Comparison of ENCODE assay signal across 5 fruit fly cellular contexts in genomic region chrX:21306485-21307142, dm6.
TF ChIP-seq lines count a peak whose summit lies in the region.

TSS of gene Abca3 (minus strand) at chrX:21306665.

- no peak for TF ChIP-seq CTCF in whole organism, embryonic (GFP tag; optimal IDR thresholded peaks at IDR 0.05; lab: Kevin White, UChicago)

TF ChIP-seq in whole organism, adult, 20 proteins besides CTCF, POLR2A, EP300 and RAD21 (continues in another document):
- TF ChIP-seq CG7101 (tag; optimal IDR thresholded peaks at IDR 0.05; lab: Kevin White, UChicago) (peak; percentile 79), CG5204 (GFP tag; optimal IDR thresholded peaks at IDR 0.05; lab: Kevin White, UChicago) (peak; percentile 60), Crg-1 (GFP tag; optimal IDR thresholded peaks at IDR 0.05; lab: Kevin White, UChicago) (peak; percentile 59), toe (GFP tag; optimal IDR thresholded peaks at IDR 0.05; lab: Kevin White, UChicago) (peak; percentile 63), tj (GFP tag; optimal IDR thresholded peaks at IDR 0.05; lab: Kevin White, UChicago) (peak; percentile 33), CG33017 (tag; optimal IDR thresholded peaks at IDR 0.05; lab: Kevin White, UChicago) (peak; percentile 54), Mnt (GFP tag; optimal IDR thresholded peaks at IDR 0.05; lab: Kevin White, UChicago) (peak; percentile 44), cic (GFP tag; optimal IDR thresholded peaks at IDR 0.05; lab: Kevin White, UChicago) (no peak), CG14711 (tag; optimal IDR thresholded peaks at IDR 0.05; lab: Kevin White, UChicago) (peak; percentile 70), CG7045 (GFP tag; optimal IDR thresholded peaks at IDR 0.05; lab: Kevin White, UChicago) (peak; percentile 33), CG1620 (GFP tag; optimal IDR thresholded peaks at IDR 0.05; lab: Kevin White, UChicago) (peak; percentile 66), Hr96 (GFP tag; optimal IDR thresholded peaks at IDR 0.05; lab: Kevin White, UChicago) (peak; percentile 70), CG12768 (GFP tag; optimal IDR thresholded peaks at IDR 0.05; lab: Kevin White, UChicago) (peak; percentile 45), CG11617 (GFP tag; optimal IDR thresholded peaks at IDR 0.05; lab: Kevin White, UChicago) (peak; percentile 66), Clk (GFP tag; optimal IDR thresholded peaks at IDR 0.05; lab: Kevin White, UChicago) (no peak), kay (GFP tag; lab: Kevin White, UChicago; ENCODE audit: borderline replicate concordance) (peak; percentile 78), ovo (GFP tag; optimal IDR thresholded peaks at IDR 0.05; lab: Kevin White, UChicago) (peak; percentile 51), bab1 (GFP tag; optimal IDR thresholded peaks at IDR 0.05; lab: Kevin White, UChicago) (peak; percentile 59)

TF ChIP-seq in whole organism, embryonic, 481 proteins besides CTCF, POLR2A, EP300 and RAD21 (continues in another document):
- TF ChIP-seq sug (tag; optimal IDR thresholded peaks at IDR 0.05; lab: Kevin White, UChicago) (peak; percentile 83), TFAM (GFP tag; optimal IDR thresholded peaks at IDR 0.05; lab: Kevin White, UChicago) (no peak), Dip2 (GFP tag; IDR thresholded peaks at IDR 0.05; lab: Robert Waterston, UW) (no peak), kah (GFP tag; optimal IDR thresholded peaks at IDR 0.05; lab: Kevin White, UChicago) (peak; percentile 11), fd3F (GFP tag; optimal IDR thresholded peaks at IDR 0.05; lab: Kevin White, UChicago) (peak; percentile 49), B-H1 (GFP tag; IDR thresholded peaks at IDR 0.05; lab: Robert Waterston, UW) (no peak), chn (GFP tag; optimal IDR thresholded peaks at IDR 0.05; lab: Kevin White, UChicago) (no peak), ftz-f1 (GFP tag; optimal IDR thresholded peaks at IDR 0.05; lab: Kevin White, UChicago) (peak; percentile 55), CG13424 (tag; optimal IDR thresholded peaks at IDR 0.05; lab: Kevin White, UChicago) (peak; percentile 78), ATbp (GFP tag; optimal IDR thresholded peaks at IDR 0.05; lab: Kevin White, UChicago) (no peak), hbn (GFP tag; IDR thresholded peaks at IDR 0.05; lab: Robert Waterston, UW; ENCODE audit: partially characterized antibody) (no peak), chm (GFP tag; IDR thresholded peaks at IDR 0.05; lab: Robert Waterston, UW) (peak; percentile 40; the same call in 1 of the 2 replicates), unpg (GFP tag; optimal IDR thresholded peaks at IDR 0.05; lab: Kevin White, UChicago) (peak; percentile 65), CG15269 (tag; optimal IDR thresholded peaks at IDR 0.05; lab: Kevin White, UChicago) (peak; percentile 69), CG1792 (GFP tag; optimal IDR thresholded peaks at IDR 0.05; lab: Kevin White, UChicago) (no peak), ac (GFP tag; optimal IDR thresholded peaks at IDR 0.05; lab: Kevin White, UChicago) (no peak), CG12769 (tag; optimal IDR thresholded peaks at IDR 0.05; lab: Kevin White, UChicago) (peak; percentile 65), CG9932 (GFP tag; IDR thresholded peaks at IDR 0.05; lab: Robert Waterston, UW) (peak; percentile 78), CG12236 (GFP tag; optimal IDR thresholded peaks at IDR 0.05; lab: Kevin White, UChicago) (peak; percentile 33)

TF ChIP-seq in whole organism, prepupa, 60 proteins besides CTCF, POLR2A, EP300 and RAD21 (continues in another document):
- peak; percentile 7 for TF ChIP-seq Hr39 (GFP tag; optimal IDR thresholded peaks at IDR 0.05; lab: Kevin White, UChicago)
- no peak for TF ChIP-seq CG10669 (GFP tag; optimal IDR thresholded peaks at IDR 0.05; lab: Kevin White, UChicago)
- 0 out of 2 replicates have a peak, but pooled peaks have one; percentile 17 for TF ChIP-seq CG15336 (GFP tag; IDR thresholded peaks at IDR 0.05; lab: Robert Waterston, UW)
- no peak for TF ChIP-seq CG10631 (GFP tag; optimal IDR thresholded peaks at IDR 0.05; lab: Kevin White, UChicago)
- TF ChIP-seq Hr38 (GFP tag; optimal IDR thresholded peaks at IDR 0.05; lab: Kevin White, UChicago) = no peak
- no peak for TF ChIP-seq net (GFP tag; optimal IDR thresholded peaks at IDR 0.05; lab: Kevin White, UChicago)
- no peak for TF ChIP-seq CG32006 (GFP tag; optimal IDR thresholded peaks at IDR 0.05; lab: Kevin White, UChicago)
- peak in 1 of 2 experiments; percentile 23 for TF ChIP-seq salr (GFP tag; optimal IDR thresholded peaks at IDR 0.05; lab: Kevin White, UChicago)
- no peak for TF ChIP-seq CG9139 (GFP tag; optimal IDR thresholded peaks at IDR 0.05; lab: Kevin White, UChicago)
- no peak for TF ChIP-seq Ets96B (tag; optimal IDR thresholded peaks at IDR 0.05; lab: Kevin White, UChicago)
- TF ChIP-seq Eip78C (GFP tag; lab: Kevin White, UChicago) = peak; percentile 43
- TF ChIP-seq fd59A (GFP tag; optimal IDR thresholded peaks at IDR 0.05; lab: Kevin White, UChicago) = no peak
- TF ChIP-seq CG7368 (GFP tag; optimal IDR thresholded peaks at IDR 0.05; lab: Kevin White, UChicago) = no peak
- no peak for TF ChIP-seq Lpt (GFP tag; optimal IDR thresholded peaks at IDR 0.05; lab: Kevin White, UChicago)
- TF ChIP-seq CG16779 (tag; optimal IDR thresholded peaks at IDR 0.05; lab: Kevin White, UChicago) = no peak
- TF ChIP-seq ss (GFP tag; optimal IDR thresholded peaks at IDR 0.05; lab: Kevin White, UChicago) = no peak
- TF ChIP-seq Smox (GFP tag; optimal IDR thresholded peaks at IDR 0.05; lab: Kevin White, UChicago) = no peak
- TF ChIP-seq Blimp-1 (GFP tag; optimal IDR thresholded peaks at IDR 0.05; lab: Kevin White, UChicago) = no peak
- TF ChIP-seq eg (GFP tag; IDR thresholded peaks at IDR 0.05; lab: Robert Waterston, UW) = peak; percentile 50; the same call in 1 of the 3 replicates
- TF ChIP-seq vri (GFP tag; optimal IDR thresholded peaks at IDR 0.05; lab: Kevin White, UChicago) = peak; percentile 93

TF ChIP-seq in whole organism, pupa, 21 proteins besides CTCF, POLR2A, EP300 and RAD21:
- peak; percentile 57; the same call in 2 of the 3 replicates for TF ChIP-seq CG4496 (GFP tag; IDR thresholded peaks at IDR 0.05; lab: Robert Waterston, UW)
- TF ChIP-seq CG10348 (GFP tag; IDR thresholded peaks at IDR 0.05; lab: Robert Waterston, UW) = no peak
- TF ChIP-seq CG8301 (tag; optimal IDR thresholded peaks at IDR 0.05; lab: Kevin White, UChicago) = peak; percentile 60
- 0 out of 3 replicates have a peak, but pooled peaks have one; percentile 35 for TF ChIP-seq fd96Ca (GFP tag; IDR thresholded peaks at IDR 0.05; lab: Robert Waterston, UW)
- peak; percentile 53 for TF ChIP-seq CG14655 (GFP tag; optimal IDR thresholded peaks at IDR 0.05; lab: Kevin White, UChicago)
- TF ChIP-seq CG9948 (tag; optimal IDR thresholded peaks at IDR 0.05; lab: Kevin White, UChicago) = no peak
- 0 out of 2 replicates have a peak, but pooled peaks have one; percentile 27 for TF ChIP-seq CG32121 (GFP tag; IDR thresholded peaks at IDR 0.05; lab: Robert Waterston, UW)

TF ChIP-seq in whole organism, wandering third instar larva, 38 proteins besides CTCF, POLR2A, EP300 and RAD21:
- TF ChIP-seq Rel (GFP tag; optimal IDR thresholded peaks at IDR 0.05; lab: Kevin White, UChicago) (no peak), Rel (tag; optimal IDR thresholded peaks at IDR 0.05; lab: Kevin White, UChicago) (no peak), psq (GFP tag; optimal IDR thresholded peaks at IDR 0.05; lab: Kevin White, UChicago) (peak; percentile 14), br (GFP tag; optimal IDR thresholded peaks at IDR 0.05; lab: Kevin White, UChicago) (peak; percentile 23), CrebA (GFP tag; optimal IDR thresholded peaks at IDR 0.05; lab: Kevin White, UChicago; ENCODE audit: borderline replicate concordance) (peak; percentile 5), woc (GFP tag; optimal IDR thresholded peaks at IDR 0.05; lab: Kevin White, UChicago) (peak; percentile 72), sv (GFP tag; optimal IDR thresholded peaks at IDR 0.05; lab: Kevin White, UChicago) (peak; percentile 16), foxo (GFP tag; optimal IDR thresholded peaks at IDR 0.05; lab: Kevin White, UChicago) (peak in 1 of 2 experiments; percentile 52), pan (optimal IDR thresholded peaks at IDR 0.05; lab: Kevin White, UChicago) (no peak), Hr78 (GFP tag; optimal IDR thresholded peaks at IDR 0.05; lab: Kevin White, UChicago) (no peak), GATAd (GFP tag; optimal IDR thresholded peaks at IDR 0.05; lab: Kevin White, UChicago) (no peak), HLH106 (tag; optimal IDR thresholded peaks at IDR 0.05; lab: Kevin White, UChicago) (peak; percentile 67), dl (GFP tag; optimal IDR thresholded peaks at IDR 0.05; lab: Kevin White, UChicago; ENCODE audit: insufficient read depth in 1 of 2, partially characterized antibody in 2 of 2) (no peak), fru (GFP tag; optimal IDR thresholded peaks at IDR 0.05; lab: Kevin White, UChicago) (peak; percentile 21), Hr83 (GFP tag; optimal IDR thresholded peaks at IDR 0.05; lab: Kevin White, UChicago; ENCODE audit: poor library complexity, severe bottlenecking) (no peak), ey (GFP tag; optimal IDR thresholded peaks at IDR 0.05; lab: Kevin White, UChicago) (peak; percentile 51), rgr (GFP tag; optimal IDR thresholded peaks at IDR 0.05; lab: Kevin White, UChicago) (peak; percentile 50), Myc (optimal IDR thresholded peaks at IDR 0.05; lab: Kevin White, UChicago) (peak; percentile 92), CG32264 (GFP tag; optimal IDR thresholded peaks at IDR 0.05; lab: Kevin White, UChicago) (no peak), CG9705 (GFP tag; optimal IDR thresholded peaks at IDR 0.05; lab: Kevin White, UChicago) (peak; percentile 19), h (GFP tag; optimal IDR thresholded peaks at IDR 0.05; lab: Kevin White, UChicago) (peak; percentile 16), OdsH (GFP tag; optimal IDR thresholded peaks at IDR 0.05; lab: Kevin White, UChicago) (peak; percentile 23), dsf (GFP tag; optimal IDR thresholded peaks at IDR 0.05; lab: Kevin White, UChicago; ENCODE audit: borderline replicate concordance) (no peak), usp (GFP tag; optimal IDR thresholded peaks at IDR 0.05; lab: Kevin White, UChicago) (no peak), Sp1 (GFP tag; optimal IDR thresholded peaks at IDR 0.05; lab: Kevin White, UChicago) (peak; percentile 56)
